Worm (Caenorhabditis elegans): ENCODE measurements around the gene egl-10.

The egl-10 gene

DNA sequence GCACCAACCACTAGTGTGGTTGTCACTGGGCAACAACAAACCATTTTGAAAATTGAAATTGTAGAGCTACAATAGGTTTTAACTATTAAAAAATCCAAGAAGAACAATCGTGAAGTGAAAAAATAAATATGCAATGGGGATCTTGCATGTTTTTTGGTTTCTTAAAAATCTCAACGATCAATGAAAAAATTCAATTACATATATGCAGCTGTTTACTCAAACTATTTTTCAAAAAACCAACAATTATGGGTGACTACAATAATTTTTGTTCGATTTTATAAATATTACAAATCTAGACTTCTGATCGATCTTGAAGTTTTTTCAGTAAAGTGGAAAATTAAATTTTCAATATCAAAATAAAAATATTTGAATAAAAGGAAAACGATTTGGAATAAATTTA, 54.3 kb downstream of the egl-10 start, which contains the start of gene cdr-4:
Gene cdr-4, minus strand, starts transcription at position 101 of the 400 bp plus-strand sequence.
- no peak for TF ChIP-seq lin-11 (tag; optimal IDR thresholded peaks at IDR 0.05)
- no peak for TF ChIP-seq blmp-1 (tag; optimal IDR thresholded peaks at IDR 0.05; ENCODE audit: insufficient read depth)
- no peak for TF ChIP-seq unc-39 (tag; optimal IDR thresholded peaks at IDR 0.05)
- TF ChIP-seq ceh-82 (tag; optimal IDR thresholded peaks at IDR 0.05), result no peak
- TF ChIP-seq sem-4 (tag; optimal IDR thresholded peaks at IDR 0.05), result no peak
- no peak for TF ChIP-seq dmd-4 (tag; optimal IDR thresholded peaks at IDR 0.05)
- no peak for TF ChIP-seq ztf-4 (tag; optimal IDR thresholded peaks at IDR 0.05)
- TF ChIP-seq R02D3.7 (tag; optimal IDR thresholded peaks at IDR 0.05), result no peak
- no peak for TF ChIP-seq ama-1 (optimal IDR thresholded peaks at IDR 0.05)

DNA sequence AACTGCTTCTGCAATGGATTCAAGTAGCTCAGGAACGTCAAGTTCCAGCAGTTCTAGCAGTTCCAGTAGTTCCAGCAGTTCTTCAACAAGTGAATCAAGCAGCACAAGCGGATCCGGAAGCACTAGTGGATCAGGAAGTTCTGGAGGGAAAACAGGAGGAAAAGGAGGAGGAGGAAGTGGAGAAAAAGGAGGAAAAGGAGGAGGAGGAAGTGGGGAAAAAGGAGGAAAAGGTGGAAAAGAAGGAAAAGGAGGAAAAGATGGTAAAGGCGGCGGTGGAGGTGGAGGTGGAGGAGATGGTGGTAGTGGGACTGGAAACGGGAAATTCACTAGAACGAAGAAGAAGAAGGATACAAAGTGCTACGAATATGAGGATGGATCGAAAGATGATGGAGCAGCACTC, 56.3 kb downstream of the egl-10 start:
- TF ChIP-seq mbf-1 (tag; optimal IDR thresholded peaks at IDR 0.05), result no peak

DNA sequence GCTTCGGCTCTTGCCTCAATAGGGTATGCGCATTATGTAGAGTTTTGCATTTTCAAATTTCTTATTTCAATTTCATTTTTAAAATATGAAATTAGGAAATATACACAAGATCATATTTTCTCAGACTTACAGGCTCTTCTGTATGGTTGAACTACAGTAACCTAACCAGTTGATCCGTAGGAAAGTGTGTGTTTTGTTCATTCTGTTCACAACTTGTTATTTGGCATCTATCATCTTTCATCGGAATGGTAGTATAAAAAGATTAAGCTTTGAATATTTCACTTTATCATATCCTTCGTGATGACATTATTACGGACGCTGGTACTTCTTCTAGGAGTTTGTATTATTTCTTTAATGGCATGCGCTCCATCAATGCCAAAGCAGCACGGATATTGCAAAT, 56.9 kb downstream of the egl-10 start, which contains the start of gene K01D12.10:
Gene K01D12.10, plus strand, starts transcription at position 301 of the 400 bp plus-strand sequence.
- TF ChIP-seq nhr-77 (tag; optimal IDR thresholded peaks at IDR 0.05) (no peak), nhr-21 (tag; optimal IDR thresholded peaks at IDR 0.05) (no peak), peb-1 (tag; optimal IDR thresholded peaks at IDR 0.05) (no peak), mdl-1 (tag; optimal IDR thresholded peaks at IDR 0.05) (no peak), skn-1 (tag; optimal IDR thresholded peaks at IDR 0.05) (no peak), sma-9 (GFP tag; optimal IDR thresholded peaks at IDR 0.05) (no peak), sma-9 (tag; optimal IDR thresholded peaks at IDR 0.05) (no peak), aly-2 (tag; optimal IDR thresholded peaks at IDR 0.05) (no peak), gmeb-1 (tag; optimal IDR thresholded peaks at IDR 0.05) (no peak), egl-27 (tag; optimal IDR thresholded peaks at IDR 0.05) (no peak), R02D3.7 (tag; optimal IDR thresholded peaks at IDR 0.05) (no peak), alr-1 (tag; optimal IDR thresholded peaks at IDR 0.05) (no peak), ceh-82 (tag; optimal IDR thresholded peaks at IDR 0.05) (no peak), Y55F3AM.14 (GFP tag; optimal IDR thresholded peaks at IDR 0.05) (no peak), nhr-237 (tag; optimal IDR thresholded peaks at IDR 0.05) (no peak), nhr-129 (tag; optimal IDR thresholded peaks at IDR 0.05) (no peak), ztf-1 (GFP tag; conservative IDR thresholded peaks at IDR 0.05) (no peak), nhr-6 (tag; optimal IDR thresholded peaks at IDR 0.05) (no peak), sma-3 (GFP tag; optimal IDR thresholded peaks at IDR 0.05) (no peak), dmd-4 (tag; optimal IDR thresholded peaks at IDR 0.05) (no peak)

DNA sequence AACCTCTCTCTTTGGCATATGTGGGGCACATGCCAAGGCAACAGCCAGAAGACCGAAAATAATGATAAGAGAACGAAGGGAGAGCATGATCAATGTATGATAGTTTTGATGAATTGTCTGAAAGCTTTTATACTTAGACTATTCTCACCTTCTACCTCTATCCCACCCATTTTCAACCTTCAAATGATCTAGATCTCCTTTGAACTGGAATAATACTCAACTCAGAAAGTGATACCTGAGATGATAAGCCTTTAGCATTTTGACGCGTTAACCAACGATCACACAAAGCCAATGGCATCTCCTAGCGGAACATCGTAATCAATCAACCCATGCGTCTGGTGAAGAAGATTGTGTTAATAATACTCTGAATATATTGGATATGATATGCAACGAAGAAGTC, 58.3 kb downstream of the egl-10 start, which contains the start of gene K01D12.9:
Gene K01D12.9, minus strand, starts transcription at position 101 of the 400 bp plus-strand sequence.
- TF ChIP-seq ztf-1 (GFP tag; conservative IDR thresholded peaks at IDR 0.05), result no peak
- TF ChIP-seq unc-39 (tag; optimal IDR thresholded peaks at IDR 0.05), result no peak
- no peak for TF ChIP-seq lin-13 (GFP tag; optimal IDR thresholded peaks at IDR 0.05)
- no peak for TF ChIP-seq nhr-12 (tag; optimal IDR thresholded peaks at IDR 0.05)
- no peak for TF ChIP-seq fos-1 (tag; optimal IDR thresholded peaks at IDR 0.05)
- TF ChIP-seq unc-62 (GFP tag; optimal IDR thresholded peaks at IDR 0.05), result no peak
- no peak for TF ChIP-seq sem-4 (tag; optimal IDR thresholded peaks at IDR 0.05)
- TF ChIP-seq ztf-4 (tag; optimal IDR thresholded peaks at IDR 0.05), result no peak
- TF ChIP-seq mab-5 (tag; optimal IDR thresholded peaks at IDR 0.05), result no peak

All from whole organism, L2 larva.